Fruit fly (Drosophila melanogaster) whole organism, prepupa: ENCODE data around the gene CG10674.

ENCODE experiments used
- CG10669 ChIP-seq: fragments of 200-800 bp; sonication (Bioruptor generic); optimal IDR thresholded peaks from 3 replicates; lab custom pipeline; 2018; ENCODE audit warnings: missing biosample characterization, mild to moderate bottlenecking, missing genetic modification characterization, moderate library complexity
- CG11294 ChIP-seq: fragments of 200-800 bp; sonication (Bioruptor generic); IDR thresholded peaks from 2 replicates; pipeline ENCODE4 v1.3.6; 2022; ENCODE audit warnings: missing biosample characterization, missing genetic modification characterization
- CG11902 ChIP-seq: fragments of 200-800 bp; sonication (Bioruptor generic); optimal IDR thresholded peaks from 3 replicates; lab custom pipeline; 2016; ENCODE audit warnings: missing biosample characterization, missing genetic modification characterization
- CG16779 ChIP-seq: fragments of 200-800 bp; sonication (Bioruptor generic); optimal IDR thresholded peaks from 3 replicates; lab custom pipeline; 2017; ENCODE audit warnings: missing biosample characterization, mild to moderate bottlenecking, missing genetic modification characterization
- CG3032 ChIP-seq: fragments of 200-800 bp; optimal IDR thresholded peaks from 2 replicates; lab custom pipeline; 2019; ENCODE audit warnings: missing biosample characterization, mild to moderate bottlenecking, missing genetic modification characterization, moderate library complexity
- CG34406 ChIP-seq: fragments of 200-800 bp; sonication (Bioruptor generic); optimal IDR thresholded peaks from 3 replicates; lab custom pipeline; 2016; ENCODE audit warnings: missing biosample characterization, missing genetic modification characterization
- CG6163 ChIP-seq: fragments of 200-800 bp; sonication (Bioruptor generic); IDR thresholded peaks from 3 replicates; pipeline ENCODE4 v1.3.6; 2022; ENCODE audit warnings: missing biosample characterization, missing genetic modification characterization
- CG6276 ChIP-seq: fragments of 200-800 bp; sonication (Bioruptor generic); optimal IDR thresholded peaks from 2 replicates; lab custom pipeline; 2017; ENCODE audit warnings: missing biosample characterization, mild to moderate bottlenecking, missing genetic modification characterization
- CG6808 ChIP-seq: fragments of 200-800 bp; sonication (Bioruptor generic); optimal IDR thresholded peaks from 3 replicates; lab custom pipeline; 2017; ENCODE audit warnings: missing biosample characterization, missing genetic modification characterization, mild to moderate bottlenecking, moderate library complexity, missing genetic modification reagents
- CG6854 ChIP-seq: fragments of 200-800 bp; sonication (Bioruptor generic); optimal IDR thresholded peaks from 2 replicates; lab custom pipeline; 2017; ENCODE audit warnings: missing biosample characterization, mild to moderate bottlenecking, missing genetic modification characterization
- CG7368 ChIP-seq: fragments of 200-800 bp; sonication (Bioruptor generic); optimal IDR thresholded peaks from 3 replicates; lab custom pipeline; 2016; ENCODE audit warnings: missing biosample characterization, missing genetic modification characterization
- CG8119 ChIP-seq: fragments of 200-800 bp; sonication (Bioruptor generic); IDR thresholded peaks from 3 replicates; pipeline ENCODE4 v1.3.6; 2022; ENCODE audit warnings: missing biosample characterization, missing genetic modification characterization
- CG9139 ChIP-seq: fragments of 200-800 bp; sonication (Bioruptor generic); optimal IDR thresholded peaks from 3 replicates; lab custom pipeline; 2017; ENCODE audit warnings: missing biosample characterization, mild to moderate bottlenecking, missing genetic modification characterization
- Eip78C ChIP-seq: fragments of 200-800 bp; sonication (Bioruptor generic); peaks from one replicate; lab custom pipeline; 2016; ENCODE audit warnings: missing biosample characterization, missing genetic modification characterization
- Eip93F ChIP-seq: fragments of 200-800 bp; sonication (Bioruptor generic); optimal IDR thresholded peaks from 2 replicates; lab custom pipeline; 2016; ENCODE audit warnings: missing biosample characterization, mild to moderate bottlenecking, missing genetic modification characterization
- Ets21C ChIP-seq: fragments of 200-800 bp; sonication (Bioruptor generic); optimal IDR thresholded peaks from 3 replicates; lab custom pipeline; 2016; ENCODE audit warnings: missing biosample characterization, missing genetic modification characterization
- Gug ChIP-seq: fragments of 200-800 bp; sonication (Bioruptor generic); IDR thresholded peaks from 2 replicates; pipeline ENCODE4 v1.3.6; 2022; ENCODE audit warnings: missing biosample characterization, missing genetic modification characterization
- Hr38 ChIP-seq: sonication (Bioruptor generic); optimal IDR thresholded peaks from 2 replicates; lab custom pipeline; 2016; ENCODE audit warnings: missing biosample characterization, missing genetic modification characterization
- Hr4 ChIP-seq: fragments of 200-800 bp; sonication (Bioruptor generic); optimal IDR thresholded peaks from 3 replicates; lab custom pipeline; 2016; ENCODE audit warnings: missing biosample characterization, missing genetic modification characterization
- OdsH ChIP-seq: fragments of 200-800 bp; sonication (Bioruptor generic); optimal IDR thresholded peaks from 3 replicates; lab custom pipeline; 2016; ENCODE audit warnings: missing biosample characterization, missing genetic modification characterization
- Smox ChIP-seq: fragments of 200-800 bp; sonication (Bioruptor generic); optimal IDR thresholded peaks from 3 replicates; lab custom pipeline; 2016; ENCODE audit warnings: missing biosample characterization, missing genetic modification characterization
- Sox14 ChIP-seq: fragments of 200-800 bp; sonication (Bioruptor generic); optimal IDR thresholded peaks from 3 replicates; lab custom pipeline; 2016; ENCODE audit warnings: missing biosample characterization, missing genetic modification characterization
- achi ChIP-seq: fragments of 200-800 bp; sonication (Bioruptor generic); optimal IDR thresholded peaks from 3 replicates; lab custom pipeline; 2016; ENCODE audit warnings: missing biosample characterization, missing genetic modification characterization
- cyc ChIP-seq: fragments of 200-800 bp; sonication (Bioruptor generic); optimal IDR thresholded peaks from 3 replicates; lab custom pipeline; 2016; ENCODE audit warnings: missing biosample characterization, missing genetic modification characterization
- dsx ChIP-seq: fragments of 200-800 bp; optimal IDR thresholded peaks from 3 replicates; lab custom pipeline; 2019; ENCODE audit warnings: missing biosample characterization, mild to moderate bottlenecking, missing genetic modification characterization, moderate library complexity; ENCODE audit not compliant: poor library complexity, severe bottlenecking
- esn ChIP-seq: fragments of 200-800 bp; sonication (Bioruptor generic); optimal IDR thresholded peaks from 2 replicates; lab custom pipeline; 2016; ENCODE audit warnings: missing biosample characterization, mild to moderate bottlenecking, missing genetic modification characterization, moderate library complexity
- fd59A ChIP-seq: fragments of 200-800 bp; sonication (Bioruptor generic); optimal IDR thresholded peaks from 2 replicates; lab custom pipeline; 2017; ENCODE audit warnings: missing biosample characterization, mild to moderate bottlenecking, missing genetic modification characterization, missing genetic modification reagents
- fd85E ChIP-seq: fragments of 200-800 bp; sonication (Bioruptor generic); optimal IDR thresholded peaks from 3 replicates; lab custom pipeline; 2016; ENCODE audit warnings: missing biosample characterization, missing genetic modification characterization
- fkh ChIP-seq: fragments of 200-800 bp; sonication (Bioruptor generic); optimal IDR thresholded peaks from 3 replicates; lab custom pipeline; 2017; ENCODE audit warnings: missing biosample characterization, mild to moderate bottlenecking, missing genetic modification characterization, moderate library complexity
- lz ChIP-seq: fragments of 200-800 bp; sonication (Bioruptor generic); optimal IDR thresholded peaks from 3 replicates; lab custom pipeline; 2016; ENCODE audit warnings: missing biosample characterization, missing genetic modification characterization
- salr ChIP-seq, 2 experiments: fragments of 200-800 bp; sonication (Bioruptor generic); optimal IDR thresholded peaks; 3 replicates each; lab custom pipeline; 2016 to 2018; ENCODE audit warnings: missing biosample characterization in 2 of 2, missing genetic modification characterization in 2 of 2, mild to moderate bottlenecking in 1 of 2
- ss ChIP-seq, 2 experiments: fragments of 200-800 bp; sonication (Bioruptor generic); optimal IDR thresholded peaks; 2 replicates in 1 of 2; 3 replicates in 1 of 2; lab custom pipeline; 2017 to 2018; ENCODE audit warnings: mild to moderate bottlenecking in 2 of 2, missing biosample characterization in 2 of 2, missing genetic modification characterization in 2 of 2, moderate library complexity in 1 of 2
- svp ChIP-seq: fragments of 200-800 bp; sonication (Bioruptor generic); peaks from one replicate; lab custom pipeline; 2016; ENCODE audit warnings: missing biosample characterization, missing genetic modification characterization
- vri ChIP-seq: fragments of 200-800 bp; sonication (Bioruptor generic); optimal IDR thresholded peaks from 3 replicates; lab custom pipeline; 2016; ENCODE audit warnings: missing biosample characterization, mild to moderate bottlenecking, missing genetic modification characterization

Gene CG10674

dm6 chr3L:5133704-5134430 is 2.2 kb downstream of the CG10674 start, which contains the start of gene Yod1:
TSS of gene Yod1 (plus strand) at chr3L:5133871.
- no peak for TF ChIP-seq CG9139 (GFP tag; lab: Kevin White, UChicago)
- TF ChIP-seq dsx = peak; percentile 32
- peak; percentile 10 for TF ChIP-seq Sox14
- no peak for TF ChIP-seq salr (GFP tag; optimal IDR thresholded peaks at IDR 0.05; lab: Kevin White, UChicago)
- TF ChIP-seq fd59A = no peak
- TF ChIP-seq CG3032 = no peak
- peak; percentile 23 for TF ChIP-seq Smox (GFP tag; lab: Kevin White, UChicago)
- peak; percentile 54 for TF ChIP-seq Eip78C (GFP tag; lab: Kevin White, UChicago)
- TF ChIP-seq fd85E (GFP tag; lab: Kevin White, UChicago) = no peak
- TF ChIP-seq svp (GFP tag; lab: Kevin White, UChicago) = peak; percentile 94
- TF ChIP-seq fkh (GFP tag; lab: Kevin White, UChicago) = peak; percentile 65
- TF ChIP-seq, all 60 proteins: peak for 6

DNA sequence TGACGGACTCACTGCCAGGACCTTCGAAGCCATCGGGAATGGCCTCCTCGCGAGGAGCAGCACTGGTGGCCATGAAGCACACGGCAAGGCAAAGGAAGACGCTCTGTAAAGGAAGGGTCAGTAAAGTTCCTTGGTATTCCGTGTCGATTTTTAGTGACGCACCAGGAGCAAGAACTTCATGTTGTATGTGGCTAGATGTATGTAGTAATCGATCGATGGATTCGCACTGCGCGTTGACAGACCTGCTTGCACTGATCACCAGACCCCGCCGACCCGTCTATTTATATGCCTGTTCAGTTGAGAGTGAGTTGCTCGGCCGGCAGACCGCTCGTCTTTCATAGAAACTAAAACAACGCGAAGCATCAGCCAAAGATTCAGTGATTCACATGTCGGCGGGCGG is 3.1 kb downstream of the CG10674 start, which contains the start of gene CG15213:
TSS of gene CG15213 (minus strand) at position 255 of the 400 bp plus-strand sequence.
- TF ChIP-seq CG6163 (GFP tag; lab: Robert Waterston, UW) = 0 out of 3 replicates have a peak, but pooled peaks have one; percentile 16
- no peak for TF ChIP-seq CG11902 (GFP tag; lab: Kevin White, UChicago)
- TF ChIP-seq Eip78C (GFP tag; lab: Kevin White, UChicago) = peak; percentile 2
- TF ChIP-seq ss (GFP tag; optimal IDR thresholded peaks at IDR 0.05; lab: Kevin White, UChicago) = peak; percentile 13 to 47

dm6 chr3L:5131245-5131644 is 4.8 kb downstream of the CG10674 start, which contains the start of gene CG15212:
TSS of gene CG15212 (plus strand) at chr3L:5131545.
- TF ChIP-seq Eip93F (GFP tag; lab: Kevin White, UChicago) (no peak), Eip78C (GFP tag; lab: Kevin White, UChicago) (peak; percentile 15)

DNA sequence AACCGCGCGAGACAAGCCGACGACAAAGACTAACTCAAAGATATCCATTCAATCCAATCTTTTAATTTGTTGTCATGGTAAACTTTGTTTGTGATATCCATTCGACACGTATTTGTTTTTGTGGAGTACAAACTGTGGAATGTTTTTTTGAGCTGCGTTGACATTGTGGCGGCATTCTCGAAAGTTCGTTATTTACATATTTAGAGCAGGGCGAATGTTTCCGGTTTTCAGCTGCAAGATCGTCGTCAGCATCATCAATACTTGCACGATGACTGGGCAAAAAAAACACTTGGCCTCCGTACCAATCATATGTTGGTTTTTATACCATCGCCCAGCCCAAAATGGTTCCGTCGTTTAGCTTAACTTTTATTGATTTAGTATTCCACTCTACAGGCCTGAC is 5.6 kb downstream of the CG10674 start:
- no peak for TF ChIP-seq OdsH (GFP tag; lab: Kevin White, UChicago)
- TF ChIP-seq CG6808 (GFP tag; lab: Kevin White, UChicago) = no peak
- no peak for TF ChIP-seq Sox14
- TF ChIP-seq CG6276 = no peak
- TF ChIP-seq cyc (GFP tag; lab: Kevin White, UChicago) = no peak
- TF ChIP-seq achi = no peak

- no peak for TF ChIP-seq Gug
- no peak for TF ChIP-seq CG6276
- TF ChIP-seq ss (GFP tag; optimal IDR thresholded peaks at IDR 0.05; lab: Kevin White, UChicago) = no peak
- TF ChIP-seq CG6854 = no peak
- no peak for TF ChIP-seq CG11902 (GFP tag; lab: Kevin White, UChicago)
- TF ChIP-seq Hr4 (GFP tag; lab: Kevin White, UChicago) = no peak
- TF ChIP-seq CG34406 (GFP tag; lab: Kevin White, UChicago) = no peak
- no peak for TF ChIP-seq CG16779
- no peak for TF ChIP-seq Sox14
- TF ChIP-seq CG9139 (GFP tag; lab: Kevin White, UChicago) = no peak
- TF ChIP-seq lz (GFP tag; lab: Kevin White, UChicago) = no peak
- no peak for TF ChIP-seq vri (GFP tag; lab: Kevin White, UChicago)
- TF ChIP-seq Eip93F (GFP tag; lab: Kevin White, UChicago) = no peak
- TF ChIP-seq CG7368 (GFP tag; lab: Kevin White, UChicago) = no peak
- TF ChIP-seq Ets21C (GFP tag; lab: Kevin White, UChicago) = no peak
- no peak for TF ChIP-seq esn (GFP tag; lab: Kevin White, UChicago)
- TF ChIP-seq Hr38 (GFP tag; lab: Kevin White, UChicago) = no peak
- no peak for TF ChIP-seq CG10669 (GFP tag; lab: Kevin White, UChicago)
- TF ChIP-seq CG8119 = no peak
- TF ChIP-seq CG11294 (GFP tag; lab: Robert Waterston, UW) = no peak
- TF ChIP-seq, all 60 proteins: peak for 0
Measured at dm6 chr3L:5129199-5129598, 6.9 kb downstream of the CG10674 start, which contains the start of gene CG4597. TSS of gene CG4597 (plus strand) at chr3L:5129499.
